Fruit fly (Drosophila melanogaster) whole organism, wandering third instar larva: ENCODE measurements around the gene CG7714.

Experiments
- CG9705 ChIP-seq: fragments of 200-800 bp; sonication (Bioruptor generic); optimal IDR thresholded peaks from 2 replicates; lab custom pipeline; 2018; ENCODE audit warnings: missing biosample characterization, mild to moderate bottlenecking, missing genetic modification characterization
- CrebA ChIP-seq: fragments of 200-800 bp; sonication (Bioruptor generic); optimal IDR thresholded peaks from 2 replicates; lab custom pipeline; 2016; ENCODE audit warnings: missing biosample characterization, mild to moderate bottlenecking, missing genetic modification characterization, borderline replicate concordance
- Dfd ChIP-seq: fragments of >200 bp; optimal IDR thresholded peaks from 2 replicates; lab custom pipeline; 2017; ENCODE audit warnings: missing biosample characterization, missing genetic modification characterization
- Dif ChIP-seq: fragments of 200-275, 200-300 bp; sonication (Bioruptor generic); optimal IDR thresholded peaks from 2 replicates; lab custom pipeline; 2018; ENCODE audit warnings: missing biosample characterization, missing genetic modification characterization; ENCODE audit not compliant: partially characterized antibody
- GATAd ChIP-seq: sonication (Bioruptor generic); optimal IDR thresholded peaks from 2 replicates; lab custom pipeline; 2016; ENCODE audit warnings: missing biosample characterization, missing genetic modification characterization
- HLH106 ChIP-seq: fragments of 200-800 bp; optimal IDR thresholded peaks from 3 replicates; lab custom pipeline; 2019; ENCODE audit warnings: missing biosample characterization, mild to moderate bottlenecking, missing genetic modification characterization, moderate library complexity
- Hnf4 ChIP-seq: fragments of 200-800 bp; sonication (Bioruptor generic); optimal IDR thresholded peaks from 2 replicates; lab custom pipeline; 2016; ENCODE audit warnings: missing biosample characterization, mild to moderate bottlenecking, missing genetic modification characterization
- Hr78 ChIP-seq: fragments of >200 bp; optimal IDR thresholded peaks from 2 replicates; lab custom pipeline; 2017; ENCODE audit warnings: missing biosample characterization, missing genetic modification characterization
- Jra ChIP-seq: sonication (Bioruptor generic); optimal IDR thresholded peaks from 2 replicates; lab custom pipeline; 2016; ENCODE audit warnings: missing biosample characterization, missing genetic modification characterization
- Mio ChIP-seq: sonication (Bioruptor generic); optimal IDR thresholded peaks from 2 replicates; lab custom pipeline; 2016; ENCODE audit warnings: missing biosample characterization, missing genetic modification characterization
- N ChIP-seq: fragments of >200 bp; optimal IDR thresholded peaks from 2 replicates; lab custom pipeline; 2018; ENCODE audit warnings: missing biosample characterization, missing external identifiers, missing genetic modification characterization
- OdsH ChIP-seq: fragments of 200-800 bp; sonication (Bioruptor generic); optimal IDR thresholded peaks from 2 replicates; lab custom pipeline; 2016; ENCODE audit warnings: missing biosample characterization, mild to moderate bottlenecking, missing genetic modification characterization
- Sp1 ChIP-seq: fragments of 200-800 bp; sonication (Bioruptor generic); optimal IDR thresholded peaks from 3 replicates; lab custom pipeline; 2019; ENCODE audit warnings: missing biosample characterization, mild to moderate bottlenecking, missing genetic modification characterization, moderate library complexity
- br ChIP-seq: fragments of 200-800 bp; sonication (Bioruptor generic); optimal IDR thresholded peaks from 2 replicates; lab custom pipeline; 2016; ENCODE audit warnings: missing biosample characterization, missing genetic modification characterization
- brk ChIP-seq: fragments of 200-800 bp; sonication (Bioruptor generic); optimal IDR thresholded peaks from 2 replicates; lab custom pipeline; 2016; ENCODE audit warnings: missing biosample characterization, mild to moderate bottlenecking, missing genetic modification characterization
- dl ChIP-seq, 2 experiments: fragments of 175-275, 200-275 bp in 1 of 2; fragments of 200-275 bp in 1 of 2; sonication (Bioruptor generic); optimal IDR thresholded peaks; lab custom pipeline; 2018; ENCODE audit warnings: mild to moderate bottlenecking in 2 of 2, missing biosample characterization in 2 of 2, missing genetic modification characterization in 2 of 2, moderate library complexity in 2 of 2; ENCODE audit not compliant: partially characterized antibody in 2 of 2, insufficient read depth in 1 of 2
- dmrt93B ChIP-seq: fragments of 200-800 bp; sonication (Bioruptor generic); optimal IDR thresholded peaks from 2 replicates; lab custom pipeline; 2018; ENCODE audit warnings: missing biosample characterization, mild to moderate bottlenecking, missing genetic modification characterization
- foxo ChIP-seq, 2 experiments: fragments of 200-800 bp; sonication (Bioruptor generic); optimal IDR thresholded peaks; 2 replicates in 1 of 2; 3 replicates in 1 of 2; lab custom pipeline; 2016 to 2017; ENCODE audit warnings: missing biosample characterization in 2 of 2, missing genetic modification characterization in 2 of 2
- fru ChIP-seq: fragments of 200-800 bp; sonication (Bioruptor generic); optimal IDR thresholded peaks from 3 replicates; lab custom pipeline; 2016; ENCODE audit warnings: missing biosample characterization, mild to moderate bottlenecking, missing genetic modification characterization
- h ChIP-seq: fragments of 200-800 bp; sonication (Bioruptor generic); optimal IDR thresholded peaks from 3 replicates; lab custom pipeline; 2016; ENCODE audit warnings: missing biosample characterization, mild to moderate bottlenecking, missing genetic modification characterization
- jim ChIP-seq: fragments of 175-275, 200-325 bp; sonication (Bioruptor generic); optimal IDR thresholded peaks from 2 replicates; lab custom pipeline; 2016; ENCODE audit warnings: missing biosample characterization, mild to moderate bottlenecking, missing genetic modification characterization
- lola ChIP-seq: fragments of >200 bp; optimal IDR thresholded peaks from 2 replicates; lab custom pipeline; 2017; ENCODE audit warnings: missing biosample characterization, missing genetic modification characterization
- pan ChIP-seq: fragments of >200 bp; optimal IDR thresholded peaks from 2 replicates; lab custom pipeline; 2017
- psq ChIP-seq: fragments of 200-800 bp; sonication (Bioruptor generic); optimal IDR thresholded peaks from 3 replicates; lab custom pipeline; 2017; ENCODE audit warnings: missing biosample characterization, mild to moderate bottlenecking, missing genetic modification characterization, moderate library complexity
- sage ChIP-seq: fragments of 200-800 bp; sonication (Bioruptor generic); optimal IDR thresholded peaks from 2 replicates; lab custom pipeline; 2016; ENCODE audit warnings: missing biosample characterization, mild to moderate bottlenecking, missing genetic modification characterization
- sv ChIP-seq: fragments of 200-800 bp; sonication (Bioruptor generic); optimal IDR thresholded peaks from 3 replicates; lab custom pipeline; 2016; ENCODE audit warnings: missing biosample characterization, missing genetic modification characterization
- tai ChIP-seq: sonication (Bioruptor generic); optimal IDR thresholded peaks from 2 replicates; lab custom pipeline; 2016; ENCODE audit warnings: missing biosample characterization, missing genetic modification characterization
- usp ChIP-seq: fragments of >200 bp; optimal IDR thresholded peaks from 2 replicates; lab custom pipeline; 2017; ENCODE audit warnings: missing biosample characterization, missing genetic modification characterization
- woc ChIP-seq: sonication (Bioruptor generic); optimal IDR thresholded peaks from 2 replicates; lab custom pipeline; 2016; ENCODE audit warnings: missing biosample characterization, mild to moderate bottlenecking, missing genetic modification characterization

CG7714 gene

dm6 chr3R:18705150-18705549, 21.1 kb downstream of the CG7714 start, which contains the start of the genes ChAT and VAChT:
ChAT (plus strand) TSS chr3R:18705501.
VAChT (plus strand) TSS chr3R:18705501.
- TF ChIP-seq woc (GFP tag; lab: Kevin White, UChicago) (no peak), usp (GFP tag; lab: Kevin White, UChicago) (no peak)

- TF ChIP-seq N (GFP tag; lab: Kevin White, UChicago) (no peak), Dfd (GFP tag; lab: Kevin White, UChicago) (no peak), Jra (no peak), h (GFP tag; lab: Kevin White, UChicago) (no peak), psq (GFP tag; lab: Kevin White, UChicago) (no peak), sage (no peak), Hnf4 (no peak), dl (GFP tag; optimal IDR thresholded peaks at IDR 0.05; lab: Kevin White, UChicago; ENCODE audit: insufficient read depth in 1 of 2, partially characterized antibody in 2 of 2) (no peak)
Measured at dm6 chr3R:18703514-18703913, 22.7 kb downstream of the CG7714 start.

dm6 chr3R:18698855-18699569, 27.2 kb downstream of the CG7714 start:
- TF ChIP-seq HLH106 (tag; lab: Kevin White, UChicago) (no peak), GATAd (GFP tag; lab: Kevin White, UChicago) (no peak), Hr78 (GFP tag; lab: Kevin White, UChicago) (no peak), h (GFP tag; lab: Kevin White, UChicago) (no peak), CrebA (GFP tag; lab: Kevin White, UChicago) (no peak), lola (GFP tag; lab: Kevin White, UChicago) (no peak), Dif (GFP tag; lab: Kevin White, UChicago) (no peak), Mio (no peak), tai (GFP tag; lab: Kevin White, UChicago) (no peak), pan (no peak), Sp1 (GFP tag; lab: Kevin White, UChicago) (no peak), Dfd (GFP tag; lab: Kevin White, UChicago) (no peak), CG9705 (GFP tag; lab: Kevin White, UChicago) (no peak), woc (GFP tag; lab: Kevin White, UChicago) (no peak), fru (GFP tag; lab: Kevin White, UChicago) (no peak)

- TF ChIP-seq Jra (no peak), psq (GFP tag; lab: Kevin White, UChicago) (no peak), Hr78 (GFP tag; lab: Kevin White, UChicago) (no peak), tai (GFP tag; lab: Kevin White, UChicago) (no peak), br (GFP tag; lab: Kevin White, UChicago) (no peak), Dif (GFP tag; lab: Kevin White, UChicago) (no peak), foxo (GFP tag; optimal IDR thresholded peaks at IDR 0.05; lab: Kevin White, UChicago) (no peak), Mio (no peak), OdsH (no peak), dl (GFP tag; optimal IDR thresholded peaks at IDR 0.05; lab: Kevin White, UChicago; ENCODE audit: insufficient read depth in 1 of 2, partially characterized antibody in 2 of 2) (no peak), jim (GFP tag; lab: Kevin White, UChicago) (no peak), dmrt93B (no peak), brk (GFP tag; lab: Kevin White, UChicago) (no peak), Dfd (GFP tag; lab: Kevin White, UChicago) (no peak), sv (GFP tag; lab: Kevin White, UChicago) (no peak), HLH106 (tag; lab: Kevin White, UChicago) (no peak), usp (GFP tag; lab: Kevin White, UChicago) (no peak), Sp1 (GFP tag; lab: Kevin White, UChicago) (no peak), N (GFP tag; lab: Kevin White, UChicago) (no peak), sage (no peak)
Measured at dm6 chr3R:18694952-18695351, 31.3 kb downstream of the CG7714 start, which contains the start of gene CG34282. CG34282 (plus strand) TSS chr3R:18695252.

dm6 chr3R:18693611-18694010, 32.6 kb downstream of the CG7714 start, which contains the start of gene CG14300:
CG14300 (minus strand) TSS chr3R:18693711.
- TF ChIP-seq brk (GFP tag; lab: Kevin White, UChicago): no peak
- TF ChIP-seq CrebA (GFP tag; lab: Kevin White, UChicago): no peak
- no peak for TF ChIP-seq usp (GFP tag; lab: Kevin White, UChicago)
- no peak for TF ChIP-seq tai (GFP tag; lab: Kevin White, UChicago)
- TF ChIP-seq Jra: no peak
